Worm (Caenorhabditis elegans): ENCODE measurements around the gene K08D8.12.

ce11 chrIV:12903687-12904086 lies 10.4 kb downstream of the K08D8.12 start:
- no peak for TF ChIP-seq ceh-39 (tag; optimal IDR thresholded peaks at IDR 0.05)
- TF ChIP-seq elt-3 (tag; optimal IDR thresholded peaks at IDR 0.05) = no peak
- TF ChIP-seq lin-13 (tag; optimal IDR thresholded peaks at IDR 0.05) = no peak
- TF ChIP-seq snpc-4 (tag; optimal IDR thresholded peaks at IDR 0.05) = no peak
- no peak for TF ChIP-seq pha-4 (tag; optimal IDR thresholded peaks at IDR 0.05)
- no peak for TF ChIP-seq lsy-2 (tag; optimal IDR thresholded peaks at IDR 0.05)
- TF ChIP-seq zip-8 (tag; optimal IDR thresholded peaks at IDR 0.05) = no peak

Measured in whole organism, mixed stage, embryonic.